Worm (Caenorhabditis elegans): ENCODE measurements around the gene msra-1.

- TF ChIP-seq unc-39 (tag; optimal IDR thresholded peaks at IDR 0.05) (no peak), nhr-11 (tag; optimal IDR thresholded peaks at IDR 0.05) (no peak), unc-55 (GFP tag; optimal IDR thresholded peaks at IDR 0.05) (no peak), egl-27 (tag; optimal IDR thresholded peaks at IDR 0.05) (no peak), ama-1 (optimal IDR thresholded peaks at IDR 0.05) (no peak), nhr-237 (tag; optimal IDR thresholded peaks at IDR 0.05) (no peak)
These were observed 6.7 kb downstream of the msra-1 start for ce11 chrII:7357176-7357575.

Data from whole organism, L2 larva.